Fruit fly (Drosophila melanogaster): ENCODE results near the gene gammaSnap2.

gammaSnap2 gene

DNA sequence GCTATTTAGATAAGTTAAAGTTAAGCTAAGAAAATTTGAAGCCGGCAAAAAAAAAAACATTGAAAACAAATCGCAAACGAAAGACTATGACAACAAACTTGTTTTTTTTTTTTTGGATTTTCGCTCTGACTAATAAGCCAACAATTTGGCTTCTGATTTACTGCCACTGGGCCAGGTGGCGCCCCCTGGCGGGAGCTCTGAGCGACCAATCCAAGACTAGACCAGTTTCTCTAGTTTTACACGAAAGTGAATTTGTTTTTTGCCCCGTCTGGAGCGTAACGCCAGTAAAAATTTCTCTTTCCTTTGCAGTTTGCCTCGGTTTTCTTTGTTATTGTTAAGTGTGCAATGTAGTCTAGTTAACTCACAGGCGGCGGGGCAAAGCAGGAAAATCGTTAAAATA lies 3.6 kb upstream of the gammaSnap2 start (continued):
- TF ChIP-seq CG7928 (GFP tag; optimal IDR thresholded peaks at IDR 0.05) = no peak
- TF ChIP-seq Dp (GFP tag; optimal IDR thresholded peaks at IDR 0.05) = no peak
- no peak for TF ChIP-seq stc (GFP tag; IDR thresholded peaks at IDR 0.05)
- TF ChIP-seq zf30C (GFP tag; optimal IDR thresholded peaks at IDR 0.05) = no peak
- no peak for TF ChIP-seq CG11504 (tag; optimal IDR thresholded peaks at IDR 0.05)
- no peak for TF ChIP-seq nau (GFP tag; optimal IDR thresholded peaks at IDR 0.05)
- TF ChIP-seq CG15601 (tag; optimal IDR thresholded peaks at IDR 0.05) = no peak
- TF ChIP-seq Blimp-1 (GFP tag; optimal IDR thresholded peaks at IDR 0.05) = peak; percentile 99
- TF ChIP-seq sob (GFP tag; IDR thresholded peaks at IDR 0.05) = no peak
- TF ChIP-seq ind (GFP tag; optimal IDR thresholded peaks at IDR 0.05) = no peak
- no peak for TF ChIP-seq NC2α (GFP tag; optimal IDR thresholded peaks at IDR 0.05)
- 0 out of 3 replicates have a peak, but pooled peaks have one; percentile 16 for TF ChIP-seq HLH4C (GFP tag; IDR thresholded peaks at IDR 0.05; ENCODE audit: partially characterized antibody)
- TF ChIP-seq Bdp1 (GFP tag; optimal IDR thresholded peaks at IDR 0.05) = no peak
- no peak for TF ChIP-seq CG7839 (tag; optimal IDR thresholded peaks at IDR 0.05)
- peak; percentile 88 for TF ChIP-seq CTCF (GFP tag; optimal IDR thresholded peaks at IDR 0.05)
- no peak for TF ChIP-seq CG9876 (GFP tag; optimal IDR thresholded peaks at IDR 0.05)
- no peak for TF ChIP-seq gsb-n (tag; optimal IDR thresholded peaks at IDR 0.05)
- TF ChIP-seq ftz-f1 (GFP tag; optimal IDR thresholded peaks at IDR 0.05) = no peak
- TF ChIP-seq CG18619 (GFP tag; optimal IDR thresholded peaks at IDR 0.05) = no peak
- no peak for TF ChIP-seq scrt (GFP tag; optimal IDR thresholded peaks at IDR 0.05)
- peak; percentile 39 for TF ChIP-seq sens (GFP tag)
- no peak for TF ChIP-seq CrebB (tag; optimal IDR thresholded peaks at IDR 0.05)
- TF ChIP-seq CG17912 (GFP tag; optimal IDR thresholded peaks at IDR 0.05) = no peak
- TF ChIP-seq CG42726 (GFP tag; IDR thresholded peaks at IDR 0.05; ENCODE audit: partially characterized antibody) = no peak
- no peak for TF ChIP-seq crol (GFP tag; IDR thresholded peaks at IDR 0.05)
- TF ChIP-seq Abd-B (GFP tag; optimal IDR thresholded peaks at IDR 0.05) = no peak
- no peak for TF ChIP-seq CG13424 (tag; optimal IDR thresholded peaks at IDR 0.05)
- no peak for TF ChIP-seq CG31365 (tag; optimal IDR thresholded peaks at IDR 0.05)
- no peak for TF ChIP-seq H2.0 (GFP tag; IDR thresholded peaks at IDR 0.05)
- no peak for TF ChIP-seq Adf1 (GFP tag; IDR thresholded peaks at IDR 0.05)
- TF ChIP-seq grn (GFP tag; optimal IDR thresholded peaks at IDR 0.05) = no peak

DNA sequence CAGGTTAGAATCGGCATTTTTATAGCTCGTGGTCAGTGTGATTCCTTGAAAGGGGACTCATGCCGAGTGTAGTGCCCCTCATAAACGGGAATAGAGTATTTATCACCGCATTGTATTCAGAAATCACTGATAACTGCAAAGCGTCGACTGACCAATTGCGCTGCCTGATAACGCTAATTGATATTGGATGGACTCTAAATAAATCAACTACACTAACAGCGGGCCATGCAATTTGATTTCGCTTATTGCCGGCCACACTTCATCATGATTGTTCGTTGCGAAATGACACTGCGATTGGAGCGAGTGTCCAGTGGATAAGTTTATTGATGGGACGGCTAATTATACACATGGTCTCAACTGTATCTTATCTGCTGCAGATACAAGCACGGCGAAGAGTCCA lies 1.6 kb downstream of the gammaSnap2 start:
- no peak for TF ChIP-seq CG4854 (GFP tag; optimal IDR thresholded peaks at IDR 0.05)
- 0 out of 2 replicates have a peak, but pooled peaks have one; percentile 20 for TF ChIP-seq GATAe (GFP tag; conservative IDR thresholded peaks at IDR 0.05)
- no peak for TF ChIP-seq zf30C (GFP tag; optimal IDR thresholded peaks at IDR 0.05)
- no peak for TF ChIP-seq fd64A (GFP tag; optimal IDR thresholded peaks at IDR 0.05)
- TF ChIP-seq Lim3 (GFP tag; IDR thresholded peaks at IDR 0.05) = peak; percentile 15; the same call in 1 of the 2 replicates
- TF ChIP-seq chn (GFP tag; optimal IDR thresholded peaks at IDR 0.05) = no peak
- peak; percentile 42 for TF ChIP-seq sug (tag; optimal IDR thresholded peaks at IDR 0.05)
- TF ChIP-seq lmd (GFP tag; IDR thresholded peaks at IDR 0.05) = no peak
- no peak for TF ChIP-seq CG16863 (GFP tag; optimal IDR thresholded peaks at IDR 0.05)
- no peak for TF ChIP-seq Trl (optimal IDR thresholded peaks at IDR 0.05)
- no peak for TF ChIP-seq Trl (GFP tag; optimal IDR thresholded peaks at IDR 0.05)
- TF ChIP-seq CG7357 (GFP tag; IDR thresholded peaks at IDR 0.05) = 0 out of 3 replicates have a peak, but pooled peaks have one; percentile 12
- TF ChIP-seq lab (GFP tag; optimal IDR thresholded peaks at IDR 0.05) = peak; percentile 83
- peak in 1 of 2 experiments; percentile 28 for TF ChIP-seq eve (GFP tag; optimal IDR thresholded peaks at IDR 0.05)
- no peak for TF ChIP-seq Dip3 (GFP tag; optimal IDR thresholded peaks at IDR 0.05)
- TF ChIP-seq CG8281 (tag; optimal IDR thresholded peaks at IDR 0.05) = no peak
- peak; percentile 34 for TF ChIP-seq CG34376 (GFP tag; optimal IDR thresholded peaks at IDR 0.05)
- peak; percentile 78 for TF ChIP-seq grn (GFP tag; optimal IDR thresholded peaks at IDR 0.05)
- peak; percentile 95 for TF ChIP-seq mirr (GFP tag; optimal IDR thresholded peaks at IDR 0.05)
- TF ChIP-seq CG8290 (GFP tag; optimal IDR thresholded peaks at IDR 0.05) = no peak
- TF ChIP-seq CG8290 (tag; optimal IDR thresholded peaks at IDR 0.05) = no peak
- TF ChIP-seq CG10543 (GFP tag; optimal IDR thresholded peaks at IDR 0.05) = peak; percentile 11
- TF ChIP-seq exex (tag; optimal IDR thresholded peaks at IDR 0.05) = peak; percentile 97
- no peak for TF ChIP-seq CG4404 (GFP tag; IDR thresholded peaks at IDR 0.05)
- no peak for TF ChIP-seq bsh (GFP tag; optimal IDR thresholded peaks at IDR 0.05)

Measured in whole organism, embryonic.